Fruit fly (Drosophila melanogaster): ENCODE data around the gene CG5805.

DNA sequence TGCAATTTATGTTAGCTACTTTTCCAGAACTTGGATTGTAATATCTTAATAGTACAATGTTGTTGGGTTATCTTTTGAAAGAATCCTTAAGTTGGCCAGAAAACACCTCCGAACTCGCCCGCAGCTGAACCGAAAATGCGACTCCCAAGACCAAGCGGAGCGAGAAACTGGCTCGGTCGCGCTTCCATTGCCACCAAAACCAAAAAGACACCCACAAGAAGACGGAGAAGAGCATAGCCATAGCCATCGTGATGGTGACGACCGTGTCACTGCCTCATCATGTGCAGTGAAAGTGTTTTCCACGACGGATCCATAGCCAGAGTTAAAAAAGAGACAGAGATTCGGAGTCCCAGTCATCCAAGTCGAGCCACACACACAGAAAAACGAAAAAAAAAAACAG is 2.8 kb upstream of the CG5805 start, which contains the start of gene CG13634:
- no peak for TF ChIP-seq ttk (optimal IDR thresholded peaks at IDR 0.05)
- TF ChIP-seq Sin3A (optimal IDR thresholded peaks at IDR 0.05) = no peak

All from Kc167 (cell line).